Fruit fly (Drosophila melanogaster) whole organism, wandering third instar larva: ENCODE results near the gene CG33784.

Experiments used
- GATAd ChIP-seq: sonication (Bioruptor generic); optimal IDR thresholded peaks from 2 replicates; lab custom pipeline; 2016; ENCODE audit warnings: missing biosample characterization, missing genetic modification characterization
- Jra ChIP-seq: sonication (Bioruptor generic); optimal IDR thresholded peaks from 2 replicates; lab custom pipeline; 2016; ENCODE audit warnings: missing biosample characterization, missing genetic modification characterization
- Mio ChIP-seq: sonication (Bioruptor generic); optimal IDR thresholded peaks from 2 replicates; lab custom pipeline; 2016; ENCODE audit warnings: missing biosample characterization, missing genetic modification characterization
- Myc ChIP-seq: fragments of >200 bp; optimal IDR thresholded peaks from 2 replicates; lab custom pipeline; 2017
- Rel ChIP-seq, 2 experiments: fragments of 200-800 bp; sonication (Bioruptor generic) in 1 of 2; optimal IDR thresholded peaks; 2 replicates in 1 of 2; 3 replicates in 1 of 2; lab custom pipeline; 2016 to 2019; ENCODE audit warnings: mild to moderate bottlenecking in 2 of 2, missing biosample characterization in 2 of 2, missing genetic modification characterization in 2 of 2, moderate library complexity in 1 of 2
- br ChIP-seq: fragments of 200-800 bp; sonication (Bioruptor generic); optimal IDR thresholded peaks from 2 replicates; lab custom pipeline; 2016; ENCODE audit warnings: missing biosample characterization, missing genetic modification characterization
- fru ChIP-seq: fragments of 200-800 bp; sonication (Bioruptor generic); optimal IDR thresholded peaks from 3 replicates; lab custom pipeline; 2016; ENCODE audit warnings: missing biosample characterization, mild to moderate bottlenecking, missing genetic modification characterization

DNA sequence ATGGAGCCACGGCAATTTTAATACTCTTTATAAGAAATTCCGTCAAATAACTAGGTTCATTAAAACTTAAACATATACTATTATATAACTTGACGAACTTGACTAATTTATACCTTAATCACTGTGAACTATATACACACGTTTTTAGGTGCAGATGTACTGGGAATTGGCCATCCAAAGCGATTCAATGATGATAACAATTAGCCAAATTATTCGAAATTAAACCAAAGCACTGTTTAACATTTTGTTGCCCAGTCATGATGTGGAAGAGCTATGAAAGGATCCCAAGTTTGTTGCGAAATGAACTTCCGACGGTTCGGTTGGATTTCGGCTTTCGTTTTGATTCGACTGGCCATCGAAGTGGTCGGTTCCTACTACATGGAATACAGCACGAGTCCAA is 5.4 kb upstream of the CG33784 start, which contains the start of gene CG33630:
- TF ChIP-seq Mio (GFP tag; lab: Kevin White, UChicago) = no peak
- TF ChIP-seq fru (GFP tag; lab: Kevin White, UChicago) = no peak
- no peak for TF ChIP-seq br (GFP tag; lab: Kevin White, UChicago)
- TF ChIP-seq Rel (GFP tag; optimal IDR thresholded peaks at IDR 0.05; lab: Kevin White, UChicago) = no peak
- TF ChIP-seq Rel (tag; optimal IDR thresholded peaks at IDR 0.05; lab: Kevin White, UChicago) = no peak
- no peak for TF ChIP-seq Myc (lab: Kevin White, UChicago)
- no peak for TF ChIP-seq Jra (GFP tag; lab: Kevin White, UChicago)
- no peak for TF ChIP-seq GATAd (GFP tag; lab: Kevin White, UChicago)
